Worm (Caenorhabditis elegans) whole organism, L1 larva: ENCODE results near the gene evl-20.

ENCODE experiments used
- efl-1 ChIP-seq, 4 experiments: fragments of 150-350 bp; optimal IDR thresholded peaks in 3 of 4; peaks in 1 of 4; 1 replicate in 1 of 4; 2 replicates in 3 of 4; lab custom pipeline; 2014; ENCODE audit warnings: missing biosample characterization in 2 of 4, missing genetic modification characterization in 2 of 4, missing genetic modification reagents in 2 of 4
- elt-3 ChIP-seq, 6 experiments: fragments of 150-350 bp in 1 of 6; sonication (generic microtip); optimal IDR thresholded peaks; 2 replicates each; lab custom pipeline; 2017 to 2018; ENCODE audit warnings: missing biosample characterization in 6 of 6, missing genetic modification characterization in 6 of 6, inconsistent platforms in 1 of 6
- irx-1 ChIP-seq: sonication (generic microtip); optimal IDR thresholded peaks from 2 replicates; lab custom pipeline; 2016; ENCODE audit warnings: missing genetic modification characterization, missing compliant biosample characterization
- mep-1 ChIP-seq: fragments of 150-350 bp; optimal IDR thresholded peaks from 2 replicates; lab custom pipeline; 2014; ENCODE audit warnings: missing biosample characterization, missing genetic modification characterization
- nhr-28 ChIP-seq: fragments of 150-350 bp; optimal IDR thresholded peaks from 2 replicates; lab custom pipeline; 2014; ENCODE audit warnings: missing biosample characterization, missing genetic modification characterization
- pqm-1 ChIP-seq: sonication (generic microtip); optimal IDR thresholded peaks from 3 replicates; lab custom pipeline; 2017; ENCODE audit warnings: missing biosample characterization, missing genetic modification characterization
- unc-130 ChIP-seq: fragments of 150-350 bp; optimal IDR thresholded peaks from 2 replicates; lab custom pipeline; 2017; ENCODE audit warnings: missing biosample characterization, missing genetic modification characterization, inconsistent platforms
- unc-62 ChIP-seq: fragments of 150-350 bp; optimal IDR thresholded peaks from 2 replicates; lab custom pipeline; 2014; ENCODE audit warnings: missing biosample characterization, missing genetic modification reagents, missing genetic modification characterization
- zag-1 ChIP-seq: fragments of 150-350 bp; optimal IDR thresholded peaks from 2 replicates; lab custom pipeline; 2014; ENCODE audit warnings: missing biosample characterization, missing genetic modification characterization

ce11 chrII:8404748-8405147 is 39.4 kb upstream of the evl-20 start, which contains the start of gene skpo-1:
- TF ChIP-seq pqm-1 (tag; lab: Kevin White, UChicago) (no peak), unc-130 (no peak), efl-1 (optimal IDR thresholded peaks at IDR 0.05; lab: Kevin White, UChicago) (no peak), efl-1 (GFP tag; optimal IDR thresholded peaks at IDR 0.05 in 1 of 2; lab: Kevin White, UChicago) (peak in 1 of 2 experiments; percentile 10), mep-1 (no peak), nhr-28 (tag; lab: Kevin White, UChicago) (no peak), unc-62 (GFP tag; lab: Kevin White, UChicago) (no peak), irx-1 (tag; lab: Kevin White, UChicago) (no peak), zag-1 (tag; lab: Kevin White, UChicago) (no peak), elt-3 (tag; optimal IDR thresholded peaks at IDR 0.05; lab: Kevin White, UChicago) (no peak)
